Fruit fly (Drosophila melanogaster) whole organism, pupa: ENCODE data around the gene CG6770.

Experiments
- CG17806 ChIP-seq: fragments of 200-800 bp; sonication (Bioruptor generic); optimal IDR thresholded peaks from 2 replicates; lab custom pipeline; 2018; ENCODE audit warnings: missing biosample characterization, mild to moderate bottlenecking, missing genetic modification characterization, moderate library complexity
- CG8301 ChIP-seq: fragments of 200-800 bp; sonication (Bioruptor generic); optimal IDR thresholded peaks from 2 replicates; lab custom pipeline; 2018; ENCODE audit warnings: missing biosample characterization, mild to moderate bottlenecking, missing genetic modification characterization
- D1 ChIP-seq: fragments of 200-800 bp; sonication (Bioruptor generic); optimal IDR thresholded peaks from 2 replicates; lab custom pipeline; 2018; ENCODE audit warnings: missing biosample characterization, mild to moderate bottlenecking, missing genetic modification characterization, moderate library complexity
- EcR ChIP-seq: fragments of 200-800 bp; sonication (Bioruptor generic); optimal IDR thresholded peaks from 3 replicates; lab custom pipeline; 2019; ENCODE audit warnings: missing biosample characterization, missing genetic modification characterization, mild to moderate bottlenecking, moderate library complexity, missing genetic modification reagents
- Snoo ChIP-seq: fragments of 200-800 bp; sonication (Bioruptor generic); optimal IDR thresholded peaks from 3 replicates; lab custom pipeline; 2017; ENCODE audit warnings: missing biosample characterization, mild to moderate bottlenecking, missing genetic modification characterization, inconsistent platforms
- gl ChIP-seq: fragments of 200-800 bp; sonication (Bioruptor generic); optimal IDR thresholded peaks from 2 replicates; lab custom pipeline; 2018; ENCODE audit warnings: missing biosample characterization, mild to moderate bottlenecking, missing genetic modification characterization
- rn ChIP-seq: fragments of 200-800 bp; sonication (Bioruptor generic); IDR thresholded peaks from 2 replicates; pipeline ENCODE4 v1.3.6; 2022; ENCODE audit warnings: missing biosample characterization, missing genetic modification characterization

DNA sequence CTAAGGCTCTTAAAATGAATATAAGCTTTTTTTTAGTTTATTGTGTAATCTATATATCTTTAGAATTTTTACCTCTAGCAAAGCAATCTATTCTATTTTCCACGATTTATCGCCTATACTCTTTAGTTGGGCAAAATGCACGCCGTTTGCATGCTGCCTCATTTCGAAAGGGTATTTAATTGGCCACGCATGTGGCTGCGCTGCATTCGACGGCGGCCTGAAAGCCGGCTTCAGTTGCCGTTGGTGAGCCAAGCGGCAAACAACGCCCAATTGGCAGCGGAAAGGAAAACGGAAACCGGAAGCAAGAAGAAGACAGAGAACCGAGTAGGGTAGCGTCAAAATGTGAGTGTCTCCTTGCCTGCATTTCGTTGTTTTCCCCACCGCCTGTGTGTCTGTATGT is 29.9 kb upstream of the CG6770 start, which contains the start of gene CG14947:
- no peak for TF ChIP-seq gl (tag; lab: Kevin White, UChicago)
- no peak for TF ChIP-seq CG17806
- TF ChIP-seq D1 (tag; lab: Kevin White, UChicago), result no peak
- no peak for TF ChIP-seq CG8301 (tag; lab: Kevin White, UChicago)
- no peak for TF ChIP-seq EcR
- peak; percentile 29 for TF ChIP-seq Snoo (tag; lab: Kevin White, UChicago)
- TF ChIP-seq rn, result no peak
